In genomic region chrX:10386810-10387340, dm6 we compare ENCODE assay signal across 1 fruit fly cellular context.
A peak's percentile ranks its signal among the peaks of the same experiment; 100 is the strongest.
TF ChIP-seq lines count a peak whose summit lies in the region.

No protein-coding gene starts in this region.

TF ChIP-seq in whole organism, embryonic, 481 proteins besides CTCF, POLR2A, EP300 and RAD21 (continued from another document):
- no peak for TF ChIP-seq Fer3 (tag; optimal IDR thresholded peaks at IDR 0.05; lab: Kevin White, UChicago)
- no peak for TF ChIP-seq Opbp (GFP tag; IDR thresholded peaks at IDR 0.05; lab: Robert Waterston, UW; ENCODE audit: partially characterized antibody)
- no peak for TF ChIP-seq NfI (GFP tag; optimal IDR thresholded peaks at IDR 0.05; lab: Kevin White, UChicago)
- TF ChIP-seq btn (GFP tag; optimal IDR thresholded peaks at IDR 0.05; lab: Kevin White, UChicago): no peak
- TF ChIP-seq sr (GFP tag; IDR thresholded peaks at IDR 0.05; lab: Robert Waterston, UW): no peak
- TF ChIP-seq CG10267 (tag; optimal IDR thresholded peaks at IDR 0.05; lab: Kevin White, UChicago): no peak
- no peak for TF ChIP-seq ato (GFP tag; IDR thresholded peaks at IDR 0.05; lab: Robert Waterston, UW; ENCODE audit: partially characterized antibody)
- TF ChIP-seq CG18619 (GFP tag; optimal IDR thresholded peaks at IDR 0.05; lab: Kevin White, UChicago): no peak
- no peak for TF ChIP-seq CG10366 (GFP tag; IDR thresholded peaks at IDR 0.05; lab: Robert Waterston, UW)
- TF ChIP-seq Dref (GFP tag; IDR thresholded peaks at IDR 0.05; lab: Robert Waterston, UW): no peak
- TF ChIP-seq Hr78 (GFP tag; optimal IDR thresholded peaks at IDR 0.05; lab: Kevin White, UChicago): no peak
- TF ChIP-seq Med (GFP tag; lab: Kevin White, UChicago): peak; percentile 85
- no peak for TF ChIP-seq CG10543 (GFP tag; optimal IDR thresholded peaks at IDR 0.05; lab: Kevin White, UChicago)
- TF ChIP-seq slou (GFP tag; optimal IDR thresholded peaks at IDR 0.05; lab: Kevin White, UChicago): no peak
- no peak for TF ChIP-seq bcd (GFP tag; optimal IDR thresholded peaks at IDR 0.05; lab: Kevin White, UChicago)
- TF ChIP-seq Mad (GFP tag; optimal IDR thresholded peaks at IDR 0.05; lab: Kevin White, UChicago): no peak
- TF ChIP-seq emc (GFP tag; optimal IDR thresholded peaks at IDR 0.05; lab: Kevin White, UChicago): no peak
- TF ChIP-seq CoRest (tag; optimal IDR thresholded peaks at IDR 0.05; lab: Kevin White, UChicago): no peak
- no peak for TF ChIP-seq CHES-1-like (GFP tag; optimal IDR thresholded peaks at IDR 0.05; lab: Kevin White, UChicago)
- no peak for TF ChIP-seq CG8765 (GFP tag; IDR thresholded peaks at IDR 0.05; lab: Robert Waterston, UW)
- TF ChIP-seq zfh1 (GFP tag; IDR thresholded peaks at IDR 0.05; lab: Robert Waterston, UW): no peak
- peak in 1 of 2 experiments; percentile 51 for TF ChIP-seq Pdp1 (GFP tag; optimal IDR thresholded peaks at IDR 0.05; lab: Kevin White, UChicago)
- no peak for TF ChIP-seq Fer2 (tag; optimal IDR thresholded peaks at IDR 0.05; lab: Kevin White, UChicago)
- peak; percentile 39; the same call in 1 of the 2 replicates for TF ChIP-seq CG9932 (GFP tag; IDR thresholded peaks at IDR 0.05; lab: Robert Waterston, UW)
- TF ChIP-seq ash1 (GFP tag; optimal IDR thresholded peaks at IDR 0.05; lab: Kevin White, UChicago): no peak
- no peak for TF ChIP-seq CG2678 (tag; optimal IDR thresholded peaks at IDR 0.05; lab: Kevin White, UChicago)
- TF ChIP-seq CG4360 (GFP tag; IDR thresholded peaks at IDR 0.05; lab: Robert Waterston, UW): peak; percentile 35
- TF ChIP-seq CG13624 (GFP tag; optimal IDR thresholded peaks at IDR 0.05; lab: Kevin White, UChicago): peak; percentile 4
- TF ChIP-seq tin (GFP tag; optimal IDR thresholded peaks at IDR 0.05; lab: Kevin White, UChicago): no peak
- TF ChIP-seq exex (tag; optimal IDR thresholded peaks at IDR 0.05; lab: Kevin White, UChicago): peak; percentile 59
- no peak for TF ChIP-seq dan (GFP tag; IDR thresholded peaks at IDR 0.05; lab: Robert Waterston, UW)
- peak; percentile 44; the same call in 1 of the 4 replicates for TF ChIP-seq Dll (GFP tag; IDR thresholded peaks at IDR 0.05; lab: Robert Waterston, UW; ENCODE audit: partially characterized antibody)
- no peak for TF ChIP-seq ro (GFP tag; IDR thresholded peaks at IDR 0.05; lab: Robert Waterston, UW)
- TF ChIP-seq sug (tag; optimal IDR thresholded peaks at IDR 0.05; lab: Kevin White, UChicago): peak; percentile 21
- 0 out of 2 replicates have a peak, but pooled peaks have one; percentile 20 for TF ChIP-seq Ptx1 (GFP tag; IDR thresholded peaks at IDR 0.05; lab: Robert Waterston, UW)
- no peak for TF ChIP-seq mam (GFP tag; optimal IDR thresholded peaks at IDR 0.05; lab: Kevin White, UChicago)
- TF ChIP-seq pfk (GFP tag; optimal IDR thresholded peaks at IDR 0.05; lab: Kevin White, UChicago): peak; percentile 85
- TF ChIP-seq mirr (GFP tag; optimal IDR thresholded peaks at IDR 0.05; lab: Kevin White, UChicago): peak; percentile 28
- TF ChIP-seq zfh2 (GFP tag; optimal IDR thresholded peaks at IDR 0.05; lab: Kevin White, UChicago): no peak
- no peak for TF ChIP-seq gsb (GFP tag; IDR thresholded peaks at IDR 0.05; lab: Robert Waterston, UW)
- no peak for TF ChIP-seq jigr1 (GFP tag; IDR thresholded peaks at IDR 0.05; lab: Robert Waterston, UW)
- TF ChIP-seq CG11560 (tag; IDR thresholded peaks at IDR 0.05; lab: Robert Waterston, UW): no peak
- peak; percentile 32 for TF ChIP-seq BEAF-32 (GFP tag; optimal IDR thresholded peaks at IDR 0.05; lab: Kevin White, UChicago)
- no peak for TF ChIP-seq CG7987 (GFP tag; optimal IDR thresholded peaks at IDR 0.05; lab: Kevin White, UChicago)
- peak; percentile 13; the same call in 1 of the 2 replicates for TF ChIP-seq CG14014 (GFP tag; IDR thresholded peaks at IDR 0.05; lab: Robert Waterston, UW)
- TF ChIP-seq CG8290 (GFP tag; optimal IDR thresholded peaks at IDR 0.05; lab: Kevin White, UChicago): no peak
- TF ChIP-seq CG8290 (tag; optimal IDR thresholded peaks at IDR 0.05; lab: Kevin White, UChicago): peak in 1 of 2 experiments; percentile 0
- TF ChIP-seq CG30403 (GFP tag; optimal IDR thresholded peaks at IDR 0.05; lab: Kevin White, UChicago): no peak
- no peak for TF ChIP-seq Asciz (GFP tag; optimal IDR thresholded peaks at IDR 0.05; lab: Kevin White, UChicago)
- TF ChIP-seq luna (GFP tag; optimal IDR thresholded peaks at IDR 0.05; lab: Kevin White, UChicago): no peak
- TF ChIP-seq Spps (tag; optimal IDR thresholded peaks at IDR 0.05; lab: Kevin White, UChicago): no peak
- no peak for TF ChIP-seq fd96Cb (tag; optimal IDR thresholded peaks at IDR 0.05; lab: Kevin White, UChicago)
- TF ChIP-seq CG13287 (GFP tag; IDR thresholded peaks at IDR 0.05; lab: Robert Waterston, UW; ENCODE audit: partially characterized antibody): no peak
- no peak for TF ChIP-seq CG4730 (GFP tag; IDR thresholded peaks at IDR 0.05; lab: Robert Waterston, UW)
- TF ChIP-seq ab (GFP tag; optimal IDR thresholded peaks at IDR 0.05; lab: Kevin White, UChicago): no peak
- TF ChIP-seq Scr (GFP tag; IDR thresholded peaks at IDR 0.05; lab: Robert Waterston, UW; ENCODE audit: partially characterized antibody): peak; percentile 47; the same call in 1 of the 2 replicates
- no peak for TF ChIP-seq HLH54F (GFP tag; optimal IDR thresholded peaks at IDR 0.05; lab: Kevin White, UChicago)
- no peak for TF ChIP-seq chm (GFP tag; IDR thresholded peaks at IDR 0.05; lab: Robert Waterston, UW)
- TF ChIP-seq CG9609 (GFP tag; optimal IDR thresholded peaks at IDR 0.05; lab: Kevin White, UChicago): no peak
- peak; percentile 20; the same call in 1 of the 2 replicates for TF ChIP-seq lmd (GFP tag; IDR thresholded peaks at IDR 0.05; lab: Robert Waterston, UW)
- no peak for TF ChIP-seq crc (GFP tag; optimal IDR thresholded peaks at IDR 0.05; lab: Kevin White, UChicago)
- TF ChIP-seq BtbVII (GFP tag; optimal IDR thresholded peaks at IDR 0.05; lab: Kevin White, UChicago): peak; percentile 6
- no peak for TF ChIP-seq CG7928 (GFP tag; optimal IDR thresholded peaks at IDR 0.05; lab: Kevin White, UChicago)
- TF ChIP-seq sens (GFP tag; lab: Kevin White, UChicago): peak; percentile 27
- TF ChIP-seq Vsx1 (GFP tag; optimal IDR thresholded peaks at IDR 0.05; lab: Kevin White, UChicago): peak; percentile 23
